Fruit fly (Drosophila melanogaster) whole organism, wandering third instar larva: Measurements from ENCODE around the gene CG33493.

ENCODE experiments used
- Abd-B ChIP-seq: fragments of >200 bp; optimal IDR thresholded peaks from 2 replicates; lab custom pipeline; 2017; ENCODE audit warnings: missing biosample characterization, missing genetic modification characterization
- CG9705 ChIP-seq: fragments of 200-800 bp; sonication (Bioruptor generic); optimal IDR thresholded peaks from 2 replicates; lab custom pipeline; 2018; ENCODE audit warnings: missing biosample characterization, mild to moderate bottlenecking, missing genetic modification characterization
- HLH106 ChIP-seq: fragments of 200-800 bp; optimal IDR thresholded peaks from 3 replicates; lab custom pipeline; 2019; ENCODE audit warnings: missing biosample characterization, mild to moderate bottlenecking, missing genetic modification characterization, moderate library complexity
- Mio ChIP-seq: sonication (Bioruptor generic); optimal IDR thresholded peaks from 2 replicates; lab custom pipeline; 2016; ENCODE audit warnings: missing biosample characterization, missing genetic modification characterization
- Myc ChIP-seq: fragments of >200 bp; optimal IDR thresholded peaks from 2 replicates; lab custom pipeline; 2017
- N ChIP-seq: fragments of >200 bp; optimal IDR thresholded peaks from 2 replicates; lab custom pipeline; 2018; ENCODE audit warnings: missing biosample characterization, missing external identifiers, missing genetic modification characterization
- OdsH ChIP-seq: fragments of 200-800 bp; sonication (Bioruptor generic); optimal IDR thresholded peaks from 2 replicates; lab custom pipeline; 2016; ENCODE audit warnings: missing biosample characterization, mild to moderate bottlenecking, missing genetic modification characterization
- brk ChIP-seq: fragments of 200-800 bp; sonication (Bioruptor generic); optimal IDR thresholded peaks from 2 replicates; lab custom pipeline; 2016; ENCODE audit warnings: missing biosample characterization, mild to moderate bottlenecking, missing genetic modification characterization
- dl ChIP-seq, 2 experiments: fragments of 175-275, 200-275 bp in 1 of 2; fragments of 200-275 bp in 1 of 2; sonication (Bioruptor generic); optimal IDR thresholded peaks; lab custom pipeline; 2018; ENCODE audit warnings: mild to moderate bottlenecking in 2 of 2, missing biosample characterization in 2 of 2, missing genetic modification characterization in 2 of 2, moderate library complexity in 2 of 2; ENCODE audit not compliant: partially characterized antibody in 2 of 2, insufficient read depth in 1 of 2
- dmrt93B ChIP-seq: fragments of 200-800 bp; sonication (Bioruptor generic); optimal IDR thresholded peaks from 2 replicates; lab custom pipeline; 2018; ENCODE audit warnings: missing biosample characterization, mild to moderate bottlenecking, missing genetic modification characterization
- pan ChIP-seq: fragments of >200 bp; optimal IDR thresholded peaks from 2 replicates; lab custom pipeline; 2017
- psq ChIP-seq: fragments of 200-800 bp; sonication (Bioruptor generic); optimal IDR thresholded peaks from 3 replicates; lab custom pipeline; 2017; ENCODE audit warnings: missing biosample characterization, mild to moderate bottlenecking, missing genetic modification characterization, moderate library complexity
- usp ChIP-seq: fragments of >200 bp; optimal IDR thresholded peaks from 2 replicates; lab custom pipeline; 2017; ENCODE audit warnings: missing biosample characterization, missing genetic modification characterization

dm6 chr3L:10741120-10741519 is 48.2 kb upstream of the CG33493 start:
- TF ChIP-seq N (GFP tag; lab: Kevin White, UChicago) (no peak), dl (GFP tag; optimal IDR thresholded peaks at IDR 0.05; lab: Kevin White, UChicago; ENCODE audit: insufficient read depth in 1 of 2, partially characterized antibody in 2 of 2) (no peak), Myc (lab: Kevin White, UChicago) (no peak), psq (GFP tag; lab: Kevin White, UChicago) (no peak), OdsH (GFP tag; lab: Kevin White, UChicago) (no peak), CG9705 (GFP tag; lab: Kevin White, UChicago) (no peak), brk (no peak), usp (no peak), Mio (GFP tag; lab: Kevin White, UChicago) (no peak), pan (no peak), HLH106 (no peak), dmrt93B (GFP tag; lab: Kevin White, UChicago) (no peak), Abd-B (GFP tag; lab: Kevin White, UChicago) (no peak)
